Worm (Caenorhabditis elegans) whole organism, L2 larva: ENCODE results near the gene C30E1.4.

Experiments used
- F13H6.1 ChIP-seq: sonication (generic microtip); optimal IDR thresholded peaks from 2 replicates; lab custom pipeline; 2016; ENCODE audit warnings: missing genetic modification characterization, missing compliant biosample characterization
- ZK546.5 ChIP-seq: sonication (generic microtip); optimal IDR thresholded peaks from 2 replicates; lab custom pipeline; 2017; ENCODE audit warnings: missing biosample characterization, missing genetic modification characterization
- aly-2 ChIP-seq: fragments of 150-350 bp; optimal IDR thresholded peaks from 2 replicates; lab custom pipeline; 2014; ENCODE audit warnings: missing biosample characterization, missing genetic modification characterization
- ama-1 ChIP-seq: fragments of 150-350 bp; optimal IDR thresholded peaks from 2 replicates; lab custom pipeline; 2018; ENCODE audit warnings: inconsistent platforms
- dmd-4 ChIP-seq: sonication (generic microtip); optimal IDR thresholded peaks from 2 replicates; lab custom pipeline; 2017; ENCODE audit warnings: missing biosample characterization, missing genetic modification characterization
- egl-27 ChIP-seq: sonication (generic microtip); optimal IDR thresholded peaks from 3 replicates; lab custom pipeline; 2017; ENCODE audit warnings: missing biosample characterization, missing genetic modification reagents, missing genetic modification characterization
- elt-1 ChIP-seq: fragments of 150-350 bp; optimal IDR thresholded peaks from 2 replicates; lab custom pipeline; 2014; ENCODE audit warnings: missing biosample characterization, missing genetic modification characterization
- gmeb-1 ChIP-seq: fragments of 150-350 bp; optimal IDR thresholded peaks from 2 replicates; lab custom pipeline; 2014; ENCODE audit warnings: missing biosample characterization, missing genetic modification characterization
- lin-13 ChIP-seq: fragments of 150-350 bp; optimal IDR thresholded peaks from 2 replicates; lab custom pipeline; 2014; ENCODE audit warnings: missing biosample characterization, missing genetic modification reagents, missing genetic modification characterization
- mbf-1 ChIP-seq: sonication (generic microtip); optimal IDR thresholded peaks from 2 replicates; lab custom pipeline; 2017; ENCODE audit warnings: missing biosample characterization, missing genetic modification characterization
- nhr-25 ChIP-seq: fragments of 150-350 bp; sonication (generic microtip); optimal IDR thresholded peaks from 3 replicates; lab custom pipeline; 2014; ENCODE audit warnings: missing biosample characterization, missing genetic modification characterization
- nhr-77 ChIP-seq: fragments of 150-350 bp; optimal IDR thresholded peaks from 2 replicates; lab custom pipeline; 2014; ENCODE audit warnings: missing biosample characterization, missing genetic modification characterization

DNA sequence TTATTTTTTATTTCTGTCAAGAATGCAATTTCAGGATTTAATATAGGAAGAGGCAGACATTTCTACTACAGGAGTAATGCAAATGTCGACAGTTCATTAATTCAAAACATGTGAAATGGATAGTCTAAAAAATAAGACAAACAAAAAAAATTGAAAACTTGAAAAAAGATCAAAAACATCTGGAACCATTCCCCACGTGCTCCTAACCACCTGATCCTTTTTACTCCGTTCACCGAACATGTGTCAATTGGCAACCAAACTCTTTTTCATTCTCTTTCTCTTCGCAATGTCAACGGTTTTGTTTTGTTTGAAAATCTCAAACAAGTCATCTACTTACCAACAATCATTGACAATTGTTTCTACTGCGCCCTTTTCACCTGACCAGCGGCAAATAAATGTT lies 34.3 kb downstream of the C30E1.4 start:
- TF ChIP-seq ama-1 (lab: Kevin White, UChicago) (no peak), elt-1 (no peak), gmeb-1 (tag; lab: Kevin White, UChicago) (no peak), mbf-1 (no peak), aly-2 (tag; lab: Kevin White, UChicago) (no peak), egl-27 (tag; lab: Kevin White, UChicago) (no peak), lin-13 (GFP tag; lab: Kevin White, UChicago) (no peak), F13H6.1 (tag; lab: Kevin White, UChicago) (no peak), nhr-77 (no peak), ZK546.5 (no peak), dmd-4 (no peak), nhr-25 (tag; lab: Kevin White, UChicago) (no peak)
